Fruit fly (Drosophila melanogaster): ENCODE results near the gene CG13689.

DNA sequence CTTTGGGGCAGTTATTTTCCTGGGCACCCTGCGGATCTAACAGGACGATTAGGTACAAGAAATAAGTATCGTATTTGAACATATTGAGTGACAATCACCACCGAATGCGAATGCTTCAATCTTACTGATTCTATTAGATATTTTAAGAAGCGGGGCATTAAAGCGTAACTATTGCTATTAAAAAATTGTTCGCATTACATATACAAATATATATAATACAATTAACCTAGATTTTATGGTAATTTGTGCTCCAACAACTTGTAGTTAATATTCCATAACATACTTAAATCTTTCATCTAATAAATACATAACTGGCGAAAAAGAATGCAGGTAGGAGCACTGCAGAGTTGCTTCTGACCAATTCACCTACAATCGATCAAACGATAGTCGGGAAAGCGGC is 18.5 kb downstream of the CG13689 start, which contains the start of gene lectin-21Cb:
- no peak for TF ChIP-seq ftz-f1 (GFP tag; optimal IDR thresholded peaks at IDR 0.05)
- TF ChIP-seq mam (GFP tag; optimal IDR thresholded peaks at IDR 0.05), result no peak
- TF ChIP-seq CG17385 (GFP tag; optimal IDR thresholded peaks at IDR 0.05), result no peak
- no peak for TF ChIP-seq gcm2 (GFP tag; optimal IDR thresholded peaks at IDR 0.05)
- TF ChIP-seq CG3847 (GFP tag; IDR thresholded peaks at IDR 0.05), result no peak
- TF ChIP-seq oc (tag; optimal IDR thresholded peaks at IDR 0.05), result no peak
- no peak for TF ChIP-seq CG10565 (GFP tag; optimal IDR thresholded peaks at IDR 0.05)
- no peak for TF ChIP-seq Antp (GFP tag; optimal IDR thresholded peaks at IDR 0.05)
- no peak for TF ChIP-seq bbx (GFP tag; IDR thresholded peaks at IDR 0.05; ENCODE audit: partially characterized antibody)
- no peak for TF ChIP-seq abd-A (tag; optimal IDR thresholded peaks at IDR 0.05)
- no peak for TF ChIP-seq CG10147 (GFP tag; optimal IDR thresholded peaks at IDR 0.05)
- no peak for TF ChIP-seq repo (GFP tag; optimal IDR thresholded peaks at IDR 0.05)
- no peak for TF ChIP-seq pnt (GFP tag; optimal IDR thresholded peaks at IDR 0.05)
- no peak for TF ChIP-seq prd (optimal IDR thresholded peaks at IDR 0.05)
- no peak for TF ChIP-seq prd (GFP tag; IDR thresholded peaks at IDR 0.05)

Data from whole organism, embryonic.